Worm (Caenorhabditis elegans): ENCODE data around the gene F26F4.2.
A peak's percentile ranks its signal among the peaks of the same experiment; 100 is the strongest.

The F26F4.2 gene

DNA sequence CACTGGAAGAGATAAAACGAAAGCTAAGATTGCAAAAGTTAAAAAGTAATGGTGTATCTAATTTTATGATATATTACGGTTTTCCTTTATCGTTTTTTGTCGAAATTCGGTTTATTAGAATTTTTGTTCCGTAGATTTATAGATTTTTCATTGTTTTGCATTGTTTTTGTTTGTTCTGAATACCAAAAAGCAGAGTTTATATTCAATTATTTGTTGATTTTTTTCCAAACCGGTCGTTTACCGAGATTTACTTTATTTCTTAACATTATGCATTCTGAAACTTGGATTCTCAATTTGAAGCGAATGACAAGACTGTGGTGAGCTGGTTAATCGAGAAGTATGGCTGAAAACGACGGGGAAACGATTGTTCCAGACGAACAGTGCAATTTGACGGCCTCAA lies 26.0 kb downstream of the F26F4.2 start, which contains the start of gene fsn-1:
fsn-1 (plus strand) TSS at position 301 of the 400 bp plus-strand sequence.
- TF ChIP-seq unc-42 (tag; optimal IDR thresholded peaks at IDR 0.05) (no peak), npax-4 (tag; optimal IDR thresholded peaks at IDR 0.05) (no peak), fkh-6 (tag; optimal IDR thresholded peaks at IDR 0.05) (no peak)

DNA sequence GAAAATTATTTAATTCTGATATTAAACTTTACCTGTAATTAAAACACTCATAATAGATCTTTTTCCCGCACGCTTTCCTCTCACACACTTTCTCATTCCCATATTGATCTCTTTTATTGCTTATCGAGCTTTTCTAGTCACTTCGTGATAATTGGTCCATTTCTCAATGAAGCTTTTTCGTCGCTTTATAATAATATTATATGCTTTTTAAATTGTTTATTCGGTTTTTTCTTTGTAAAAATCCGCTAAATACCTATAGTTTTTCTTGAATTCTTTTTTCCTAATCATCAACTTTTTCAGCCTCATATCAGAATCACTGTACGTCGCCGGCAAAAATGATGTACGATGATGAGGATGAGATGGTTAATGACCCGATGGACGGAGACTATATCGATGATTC lies 28.2 kb downstream of the F26F4.2 start, which contains the start of gene rpb-2:
rpb-2 (plus strand) TSS at position 301 of the 400 bp plus-strand sequence.
- TF ChIP-seq hlh-30 (tag; optimal IDR thresholded peaks at IDR 0.05; ENCODE audit: insufficient read depth), result no peak
- no peak for TF ChIP-seq ceh-45 (GFP tag; IDR thresholded peaks at IDR 0.05)
- no peak for TF ChIP-seq pax-1 (tag; optimal IDR thresholded peaks at IDR 0.05)
- TF ChIP-seq ref-2 (tag; optimal IDR thresholded peaks at IDR 0.05), result no peak
- TF ChIP-seq rnt-1 (tag; optimal IDR thresholded peaks at IDR 0.05), result no peak
- TF ChIP-seq lin-11 (tag; optimal IDR thresholded peaks at IDR 0.05), result no peak
- no peak for TF ChIP-seq pqm-1 (tag; optimal IDR thresholded peaks at IDR 0.05)
- no peak for TF ChIP-seq lim-6 (tag; optimal IDR thresholded peaks at IDR 0.05)
- TF ChIP-seq ceh-34 (tag; optimal IDR thresholded peaks at IDR 0.05), result no peak
- TF ChIP-seq dmd-4 (tag; optimal IDR thresholded peaks at IDR 0.05; ENCODE audit: borderline replicate concordance), result no peak

DNA sequence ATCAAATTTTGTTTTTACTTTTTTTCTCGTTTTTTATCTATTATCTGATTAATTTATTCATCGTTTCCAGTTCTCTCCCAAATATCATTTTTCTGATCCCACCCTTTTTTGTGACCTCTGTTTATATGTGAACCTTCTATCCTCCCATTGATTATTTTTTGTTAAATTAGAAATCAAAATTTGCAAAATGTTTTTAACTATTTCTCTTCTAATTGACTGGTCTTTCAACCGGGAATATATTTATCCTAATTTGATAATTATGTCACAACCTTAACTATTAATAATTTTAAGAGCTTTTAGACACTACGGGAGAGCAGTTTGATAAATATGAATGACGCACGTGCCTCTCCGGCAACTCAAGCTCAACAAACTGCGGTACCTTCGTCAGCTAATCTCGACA lies 33.2 kb downstream of the F26F4.2 start, which contains the start of gene ntl-9:
ntl-9 (plus strand) TSS at position 301 of the 400 bp plus-strand sequence.
- TF ChIP-seq ahr-1 (tag; optimal IDR thresholded peaks at IDR 0.05) (no peak), ceh-2 (tag; optimal IDR thresholded peaks at IDR 0.05) (no peak), pqm-1 (tag; optimal IDR thresholded peaks at IDR 0.05) (no peak), hlh-30 (tag; optimal IDR thresholded peaks at IDR 0.05; ENCODE audit: insufficient read depth) (no peak), T23F11.4 (GFP tag; optimal IDR thresholded peaks at IDR 0.05) (no peak), tbx-7 (tag; optimal IDR thresholded peaks at IDR 0.05) (no peak), elt-4 (tag; optimal IDR thresholded peaks at IDR 0.05) (no peak), unc-42 (tag; optimal IDR thresholded peaks at IDR 0.05) (no peak), nhr-232 (tag; optimal IDR thresholded peaks at IDR 0.05) (no peak), che-1 (tag; optimal IDR thresholded peaks at IDR 0.05) (no peak), elt-2 (tag; optimal IDR thresholded peaks at IDR 0.05) (no peak), dmd-4 (tag; optimal IDR thresholded peaks at IDR 0.05; ENCODE audit: borderline replicate concordance) (no peak), pha-4 (tag; optimal IDR thresholded peaks at IDR 0.05) (no peak), F13H6.1 (tag; optimal IDR thresholded peaks at IDR 0.05) (no peak), pros-1 (tag; optimal IDR thresholded peaks at IDR 0.05) (no peak), ceh-24 (tag; optimal IDR thresholded peaks at IDR 0.05) (no peak), hlh-6 (tag; optimal IDR thresholded peaks at IDR 0.05) (no peak), tbx-2 (tag; optimal IDR thresholded peaks at IDR 0.05) (no peak), ceh-9 (tag; optimal IDR thresholded peaks at IDR 0.05) (no peak)

DNA sequence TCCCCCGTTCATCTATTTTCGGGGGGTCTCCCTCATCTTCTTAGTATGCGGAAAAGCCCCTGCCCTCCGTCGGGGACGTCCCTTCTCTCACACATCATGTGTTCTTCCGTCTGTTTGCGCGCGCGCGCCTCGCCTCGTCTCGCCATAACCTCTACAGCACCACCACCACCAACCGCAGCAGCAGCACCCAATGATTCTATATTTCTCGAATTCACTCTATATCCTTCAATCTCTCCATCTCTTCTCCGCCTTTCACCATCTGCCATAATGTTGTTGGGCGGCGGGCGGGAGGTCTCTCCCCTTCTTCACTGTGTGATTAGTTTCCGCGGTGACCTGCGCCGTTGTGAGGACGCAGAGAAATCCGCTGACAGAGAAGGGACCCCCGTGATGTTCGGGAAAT lies 36.3 kb downstream of the F26F4.2 start:
- TF ChIP-seq pha-4 (tag; optimal IDR thresholded peaks at IDR 0.05), result no peak
- TF ChIP-seq ceh-14 (tag; optimal IDR thresholded peaks at IDR 0.05), result peak; percentile 66
- TF ChIP-seq sdc-2 (tag; optimal IDR thresholded peaks at IDR 0.05), result peak; percentile 55
- no peak for TF ChIP-seq pqm-1 (tag; optimal IDR thresholded peaks at IDR 0.05)
- TF ChIP-seq fkh-6 (tag; optimal IDR thresholded peaks at IDR 0.05), result no peak
- TF ChIP-seq pha-2 (tag; optimal IDR thresholded peaks at IDR 0.05), result peak; percentile 10
- TF ChIP-seq hlh-6 (tag; optimal IDR thresholded peaks at IDR 0.05), result peak; percentile 75
- no peak for TF ChIP-seq elt-2 (tag; optimal IDR thresholded peaks at IDR 0.05)
- peak; percentile 29 for TF ChIP-seq unc-86 (tag; optimal IDR thresholded peaks at IDR 0.05)
- no peak for TF ChIP-seq tbx-7 (tag; optimal IDR thresholded peaks at IDR 0.05)
- TF ChIP-seq ahr-1 (tag; optimal IDR thresholded peaks at IDR 0.05), result no peak
- TF ChIP-seq tbx-2 (tag; optimal IDR thresholded peaks at IDR 0.05), result peak; percentile 86
- TF ChIP-seq ets-4 (tag; optimal IDR thresholded peaks at IDR 0.05), result peak; percentile 19
- no peak for TF ChIP-seq elt-4 (tag; optimal IDR thresholded peaks at IDR 0.05)
- TF ChIP-seq eyg-1 (tag; optimal IDR thresholded peaks at IDR 0.05), result peak; percentile 30
- no peak for TF ChIP-seq ceh-22 (tag; optimal IDR thresholded peaks at IDR 0.05)
- TF ChIP-seq ceh-48 (tag; optimal IDR thresholded peaks at IDR 0.05), result no peak
- peak; percentile 84 for TF ChIP-seq ceh-19 (GFP tag; optimal IDR thresholded peaks at IDR 0.05)
- TF ChIP-seq lim-6 (tag; optimal IDR thresholded peaks at IDR 0.05), result no peak
- peak; percentile 51 for TF ChIP-seq mec-3 (tag; optimal IDR thresholded peaks at IDR 0.05; ENCODE audit: borderline replicate concordance)
- TF ChIP-seq ref-2 (tag; optimal IDR thresholded peaks at IDR 0.05), result peak; percentile 80
- TF ChIP-seq pax-1 (tag; optimal IDR thresholded peaks at IDR 0.05), result no peak
- TF ChIP-seq nhr-11 (tag; optimal IDR thresholded peaks at IDR 0.05), result no peak
- TF ChIP-seq nhr-232 (tag; optimal IDR thresholded peaks at IDR 0.05), result peak; percentile 9
- peak; percentile 77 for TF ChIP-seq hlh-30 (tag; optimal IDR thresholded peaks at IDR 0.05; ENCODE audit: insufficient read depth)
- TF ChIP-seq ceh-2 (tag; optimal IDR thresholded peaks at IDR 0.05), result peak; percentile 46
- peak; percentile 52 for TF ChIP-seq fax-1 (tag; optimal IDR thresholded peaks at IDR 0.05)
- TF ChIP-seq dve-1 (tag; optimal IDR thresholded peaks at IDR 0.05), result no peak
- TF ChIP-seq ceh-34 (tag; optimal IDR thresholded peaks at IDR 0.05), result peak; percentile 84
- TF ChIP-seq zip-5 (tag; optimal IDR thresholded peaks at IDR 0.05), result no peak
- peak; percentile 84 for TF ChIP-seq ceh-31 (tag; optimal IDR thresholded peaks at IDR 0.05)
- no peak for TF ChIP-seq ceh-45 (GFP tag; IDR thresholded peaks at IDR 0.05)
- no peak for TF ChIP-seq Y22D7AL.16 (tag; optimal IDR thresholded peaks at IDR 0.05)
- TF ChIP-seq unc-42 (tag; optimal IDR thresholded peaks at IDR 0.05), result peak; percentile 65
- no peak for TF ChIP-seq gmeb-2 (tag; optimal IDR thresholded peaks at IDR 0.05)
